Worm (Caenorhabditis elegans): ENCODE results near the gene D1086.12.

ce11 chrV:14146199-14146598 lies 45.2 kb downstream of the D1086.12 start, which contains the start of gene acs-10:
- TF ChIP-seq nhr-28 (tag; optimal IDR thresholded peaks at IDR 0.05) (no peak), mep-1 (tag; optimal IDR thresholded peaks at IDR 0.05) (no peak), unc-62 (GFP tag; optimal IDR thresholded peaks at IDR 0.05) (no peak), drap-1 (GFP tag; optimal IDR thresholded peaks at IDR 0.05) (no peak), mls-2 (tag; optimal IDR thresholded peaks at IDR 0.05) (no peak), nhr-237 (tag; optimal IDR thresholded peaks at IDR 0.05) (no peak)
